Fruit fly (Drosophila melanogaster): ENCODE data around the gene SclA.
A peak's percentile ranks its signal among the peaks of the same experiment; 100 is the strongest.

The SclA gene

dm6 chr2L:16808752-16809151 is 29.0 kb upstream of the SclA start:
- TF ChIP-seq EcR (GFP tag; optimal IDR thresholded peaks at IDR 0.05) (no peak), pan (optimal IDR thresholded peaks at IDR 0.05) (no peak), Dll (optimal IDR thresholded peaks at IDR 0.05) (no peak), psq (optimal IDR thresholded peaks at IDR 0.05) (no peak)

- no peak for TF ChIP-seq Dll (optimal IDR thresholded peaks at IDR 0.05)
- TF ChIP-seq CG8478 (optimal IDR thresholded peaks at IDR 0.05), result no peak
- no peak for TF ChIP-seq psq (optimal IDR thresholded peaks at IDR 0.05)
- TF ChIP-seq usp (GFP tag; optimal IDR thresholded peaks at IDR 0.05), result no peak
- no peak for TF ChIP-seq pan (optimal IDR thresholded peaks at IDR 0.05)
- TF ChIP-seq EcR (GFP tag; optimal IDR thresholded peaks at IDR 0.05), result no peak
Observed at dm6 chr2L:16815989-16816749, 21.6 kb upstream of the SclA start, which contains the start of gene mdy. TSS of gene mdy (plus strand) at chr2L:16816660.

- TF ChIP-seq pan (optimal IDR thresholded peaks at IDR 0.05) (no peak), EcR (GFP tag; optimal IDR thresholded peaks at IDR 0.05) (peak; percentile 49 to 63)
Observed at dm6 chr2L:16816750-16817087, 21.1 kb upstream of the SclA start.

dm6 chr2L:16817421-16818101 is 20.2 kb upstream of the SclA start:
- no peak for TF ChIP-seq psq (optimal IDR thresholded peaks at IDR 0.05)
- no peak for TF ChIP-seq EcR (GFP tag; optimal IDR thresholded peaks at IDR 0.05)
- TF ChIP-seq Dll (optimal IDR thresholded peaks at IDR 0.05), result no peak
- TF ChIP-seq pan (optimal IDR thresholded peaks at IDR 0.05), result no peak
- TF ChIP-seq CG8478 (optimal IDR thresholded peaks at IDR 0.05), result no peak
- TF ChIP-seq usp (GFP tag; optimal IDR thresholded peaks at IDR 0.05), result no peak

- no peak for TF ChIP-seq pan (optimal IDR thresholded peaks at IDR 0.05)
- no peak for TF ChIP-seq psq (optimal IDR thresholded peaks at IDR 0.05)
- TF ChIP-seq EcR (GFP tag; optimal IDR thresholded peaks at IDR 0.05), result no peak
- TF ChIP-seq CG8478 (optimal IDR thresholded peaks at IDR 0.05), result no peak
- TF ChIP-seq usp (GFP tag; optimal IDR thresholded peaks at IDR 0.05), result no peak
- no peak for TF ChIP-seq Dll (optimal IDR thresholded peaks at IDR 0.05)
Observed at dm6 chr2L:16818335-16818973, 19.3 kb upstream of the SclA start.

- TF ChIP-seq CG8478 (optimal IDR thresholded peaks at IDR 0.05), result no peak
- TF ChIP-seq Dll (optimal IDR thresholded peaks at IDR 0.05), result no peak
- no peak for TF ChIP-seq pan (optimal IDR thresholded peaks at IDR 0.05)
- no peak for TF ChIP-seq EcR (GFP tag; optimal IDR thresholded peaks at IDR 0.05)
- TF ChIP-seq psq (optimal IDR thresholded peaks at IDR 0.05), result no peak
- TF ChIP-seq usp (GFP tag; optimal IDR thresholded peaks at IDR 0.05), result no peak
Observed at dm6 chr2L:16819714-16820113, 18.1 kb upstream of the SclA start.

dm6 chr2L:16820993-16821392 is 16.8 kb upstream of the SclA start, which contains the start of gene CG13280:
TSS of gene CG13280 (minus strand) at chr2L:16821093.
- TF ChIP-seq pan (optimal IDR thresholded peaks at IDR 0.05), result no peak
- TF ChIP-seq psq (optimal IDR thresholded peaks at IDR 0.05), result no peak
- TF ChIP-seq Dll (optimal IDR thresholded peaks at IDR 0.05), result no peak
- no peak for TF ChIP-seq CG8478 (optimal IDR thresholded peaks at IDR 0.05)
- TF ChIP-seq usp (GFP tag; optimal IDR thresholded peaks at IDR 0.05), result no peak
- TF ChIP-seq EcR (GFP tag; optimal IDR thresholded peaks at IDR 0.05), result no peak

dm6 chr2L:16824905-16825333 is 12.9 kb upstream of the SclA start, which contains the start of gene Cse1:
TSS of gene Cse1 (minus strand) at chr2L:16825207.
- TF ChIP-seq CG8478 (optimal IDR thresholded peaks at IDR 0.05), result peak; percentile 3
- TF ChIP-seq Dll (optimal IDR thresholded peaks at IDR 0.05), result no peak
- no peak for TF ChIP-seq pan (optimal IDR thresholded peaks at IDR 0.05)
- no peak for TF ChIP-seq psq (optimal IDR thresholded peaks at IDR 0.05)
- no peak for TF ChIP-seq usp (GFP tag; optimal IDR thresholded peaks at IDR 0.05)

- TF ChIP-seq usp (GFP tag; optimal IDR thresholded peaks at IDR 0.05), result no peak
- peak; percentile 31 for TF ChIP-seq CG8478 (optimal IDR thresholded peaks at IDR 0.05)
Observed at dm6 chr2L:16826872-16827506, 10.8 kb upstream of the SclA start, which contains the start of gene AspRS-m. TSS of gene AspRS-m (plus strand) at chr2L:16827078.

- TF ChIP-seq CG8478 (optimal IDR thresholded peaks at IDR 0.05), result no peak
- no peak for TF ChIP-seq pan (optimal IDR thresholded peaks at IDR 0.05)
- TF ChIP-seq Dll (optimal IDR thresholded peaks at IDR 0.05), result no peak
- no peak for TF ChIP-seq psq (optimal IDR thresholded peaks at IDR 0.05)
- no peak for TF ChIP-seq EcR (GFP tag; optimal IDR thresholded peaks at IDR 0.05)
- no peak for TF ChIP-seq usp (GFP tag; optimal IDR thresholded peaks at IDR 0.05)
Observed at dm6 chr2L:16834402-16834801, 3.4 kb upstream of the SclA start, which contains the start of gene CG13282. TSS of gene CG13282 (minus strand) at chr2L:16834502.

dm6 chr2L:16837158-16837557 is 614 bp upstream of the SclA start, which contains the start of gene Nepl9:
TSS of gene Nepl9 (minus strand) at chr2L:16837258.
- TF ChIP-seq Dll (optimal IDR thresholded peaks at IDR 0.05), result no peak
- TF ChIP-seq CG8478 (optimal IDR thresholded peaks at IDR 0.05), result no peak
- TF ChIP-seq usp (GFP tag; optimal IDR thresholded peaks at IDR 0.05), result no peak
- TF ChIP-seq pan (optimal IDR thresholded peaks at IDR 0.05), result no peak
- no peak for TF ChIP-seq psq (optimal IDR thresholded peaks at IDR 0.05)
- no peak for TF ChIP-seq EcR (GFP tag; optimal IDR thresholded peaks at IDR 0.05)

- TF ChIP-seq psq (optimal IDR thresholded peaks at IDR 0.05), result no peak
- no peak for TF ChIP-seq Dll (optimal IDR thresholded peaks at IDR 0.05)
- TF ChIP-seq pan (optimal IDR thresholded peaks at IDR 0.05), result no peak
- TF ChIP-seq CG8478 (optimal IDR thresholded peaks at IDR 0.05), result no peak
- no peak for TF ChIP-seq usp (GFP tag; optimal IDR thresholded peaks at IDR 0.05)
- no peak for TF ChIP-seq EcR (GFP tag; optimal IDR thresholded peaks at IDR 0.05)
Observed at dm6 chr2L:16839665-16840064, 1.9 kb downstream of the SclA start.
